Fruit fly (Drosophila melanogaster) whole organism, embryonic: Measurements from ENCODE around the gene CG32436.
A peak's percentile ranks its signal among the peaks of the same experiment; 100 is the strongest.

Experiments
- Adf1 ChIP-seq: fragments of 200-800 bp; sonication (Bioruptor generic); IDR thresholded peaks from 2 replicates; pipeline ENCODE4 v1.3.6; 2022; ENCODE audit warnings: missing biosample characterization, missing genetic modification characterization
- Atf6 ChIP-seq: fragments of 200-800 bp; sonication (Bioruptor generic); IDR thresholded peaks from 2 replicates; pipeline ENCODE4 v1.3.6; 2022; ENCODE audit warnings: missing biosample characterization, missing genetic modification characterization
- Bgb ChIP-seq: fragments of 200-800 bp; sonication (Bioruptor generic); IDR thresholded peaks from 2 replicates; pipeline ENCODE4 v1.3.6; 2022; ENCODE audit warnings: missing biosample characterization, missing genetic modification characterization; ENCODE audit not compliant: partially characterized antibody
- CG10959 ChIP-seq: fragments of 200-800 bp; sonication (Bioruptor generic); IDR thresholded peaks from 2 replicates; pipeline ENCODE4 v1.3.6; 2022; ENCODE audit warnings: missing biosample characterization, missing genetic modification characterization
- CG13424 ChIP-seq: fragments of 200-800 bp; sonication (Bioruptor generic); optimal IDR thresholded peaks from 2 replicates; lab custom pipeline; 2019; ENCODE audit warnings: missing biosample characterization, mild to moderate bottlenecking, missing genetic modification characterization, moderate library complexity
- CG14441 ChIP-seq: fragments of 200-800 bp; sonication (Bioruptor generic); IDR thresholded peaks from 2 replicates; pipeline ENCODE4 v1.3.6; 2022; ENCODE audit warnings: missing biosample characterization, missing genetic modification characterization
- CG14860 ChIP-seq: fragments of 200-800 bp; sonication (Bioruptor generic); IDR thresholded peaks from 3 replicates; pipeline ENCODE4 v1.3.6; 2022; ENCODE audit warnings: missing biosample characterization, missing genetic modification characterization; ENCODE audit not compliant: partially characterized antibody
- CG15269 ChIP-seq: fragments of 200-800 bp; sonication (Bioruptor generic); optimal IDR thresholded peaks from 2 replicates; lab custom pipeline; 2018; ENCODE audit warnings: missing biosample characterization, mild to moderate bottlenecking, missing genetic modification characterization, moderate library complexity
- CG17359 ChIP-seq: fragments of 200-800 bp; sonication (Bioruptor generic); optimal IDR thresholded peaks from 3 replicates; lab custom pipeline; 2018; ENCODE audit warnings: missing biosample characterization, mild to moderate bottlenecking, missing genetic modification characterization, moderate library complexity
- CG17912 ChIP-seq: fragments of 200-800 bp; sonication (Bioruptor generic); optimal IDR thresholded peaks from 2 replicates; lab custom pipeline; 2018; ENCODE audit warnings: missing biosample characterization, mild to moderate bottlenecking, missing genetic modification characterization
- CG2116 ChIP-seq: fragments of 200-800 bp; sonication (Bioruptor generic); optimal IDR thresholded peaks from 3 replicates; lab custom pipeline; 2018; ENCODE audit warnings: missing biosample characterization, mild to moderate bottlenecking, missing genetic modification characterization
- CG31365 ChIP-seq: fragments of 200-800 bp; sonication (Bioruptor generic); optimal IDR thresholded peaks from 2 replicates; lab custom pipeline; 2018; ENCODE audit warnings: missing biosample characterization, mild to moderate bottlenecking, missing genetic modification characterization
- CG32532 ChIP-seq: fragments of 200-800 bp; sonication (Bioruptor generic); IDR thresholded peaks from 2 replicates; pipeline ENCODE4 v1.3.6; 2022; ENCODE audit warnings: missing biosample characterization, missing genetic modification characterization
- CG3847 ChIP-seq: fragments of 200-800 bp; sonication (Bioruptor generic); IDR thresholded peaks from 2 replicates; pipeline ENCODE4 v1.3.6; 2022; ENCODE audit warnings: missing biosample characterization, missing genetic modification characterization
- CG43689 ChIP-seq: fragments of 200-800 bp; sonication (Bioruptor generic); IDR thresholded peaks from 2 replicates; pipeline ENCODE4 v1.3.6; 2022; ENCODE audit warnings: missing biosample characterization, missing genetic modification characterization
- CG5180 ChIP-seq: fragments of 200-800 bp; sonication (Bioruptor generic); optimal IDR thresholded peaks from 3 replicates; lab custom pipeline; 2017; ENCODE audit warnings: missing biosample characterization, missing genetic modification characterization, mild to moderate bottlenecking, moderate library complexity, missing genetic modification reagents
- CG6654 ChIP-seq: fragments of 200-800 bp; sonication (Bioruptor generic); optimal IDR thresholded peaks from 2 replicates; lab custom pipeline; 2017; ENCODE audit warnings: missing biosample characterization, mild to moderate bottlenecking, missing genetic modification characterization
- CTCF ChIP-seq: fragments of 200-800 bp; sonication (Bioruptor generic); optimal IDR thresholded peaks from 2 replicates; lab custom pipeline; 2017; ENCODE audit warnings: missing biosample characterization, mild to moderate bottlenecking, missing genetic modification characterization, moderate library complexity
- D19A ChIP-seq: fragments of 200-800 bp; optimal IDR thresholded peaks from 3 replicates; lab custom pipeline; 2019; ENCODE audit warnings: missing biosample characterization, mild to moderate bottlenecking, missing genetic modification characterization, moderate library complexity
- Dad ChIP-seq: fragments of 200-800 bp; sonication (Bioruptor generic); optimal IDR thresholded peaks from 3 replicates; lab custom pipeline; 2016; ENCODE audit warnings: missing biosample characterization, missing genetic modification characterization
- Eip74EF ChIP-seq, 2 experiments: fragments of 200-800 bp in 1 of 2; fragments of >200 bp in 1 of 2; sonication (Bioruptor generic) in 1 of 2; optimal IDR thresholded peaks; 2 replicates each; lab custom pipeline; 2017 to 2019; ENCODE audit warnings: missing biosample characterization in 2 of 2, missing genetic modification characterization in 2 of 2, mild to moderate bottlenecking in 1 of 2, moderate library complexity in 1 of 2
- Ets97D ChIP-seq: fragments of 200-800 bp; sonication (Bioruptor generic); optimal IDR thresholded peaks from 3 replicates; lab custom pipeline; 2016; ENCODE audit warnings: missing biosample characterization, missing genetic modification characterization
- HLH54F ChIP-seq: fragments of 200-800 bp; sonication (Bioruptor generic); optimal IDR thresholded peaks from 3 replicates; lab custom pipeline; 2016; ENCODE audit warnings: missing biosample characterization, missing genetic modification characterization
- Med ChIP-seq: fragments of 200-800 bp; sonication (Bioruptor generic); peaks from one replicate; lab custom pipeline; 2016; ENCODE audit warnings: missing biosample characterization, missing genetic modification characterization, mild to moderate bottlenecking, inconsistent platforms, moderate library complexity
- Myb ChIP-seq: fragments of 200-800 bp; sonication (Bioruptor generic); optimal IDR thresholded peaks from 2 replicates; lab custom pipeline; 2016; ENCODE audit warnings: missing biosample characterization, missing genetic modification characterization
- Oaz ChIP-seq: fragments of 200-800 bp; sonication (Bioruptor generic); IDR thresholded peaks from 2 replicates; pipeline ENCODE4 v1.3.6; 2022; ENCODE audit warnings: missing biosample characterization, missing genetic modification characterization
- Rx ChIP-seq: fragments of 200-800 bp; sonication (Bioruptor generic); IDR thresholded peaks from 2 replicates; pipeline ENCODE4 v1.3.6; 2022; ENCODE audit warnings: missing biosample characterization, missing genetic modification characterization
- Scr ChIP-seq: fragments of 200-800 bp; sonication (Bioruptor generic); IDR thresholded peaks from 2 replicates; pipeline ENCODE4 v1.3.6; 2022; ENCODE audit warnings: missing biosample characterization, missing genetic modification characterization; ENCODE audit not compliant: partially characterized antibody
- Ssrp ChIP-seq: fragments of 200-800 bp; sonication (Bioruptor generic); optimal IDR thresholded peaks from 2 replicates; lab custom pipeline; 2018; ENCODE audit warnings: missing biosample characterization, mild to moderate bottlenecking, missing genetic modification characterization, moderate library complexity
- TFAM ChIP-seq: fragments of 200-800 bp; sonication (Bioruptor generic); optimal IDR thresholded peaks from 2 replicates; lab custom pipeline; 2017; ENCODE audit warnings: missing biosample characterization, missing genetic modification characterization, inconsistent platforms
- Usf ChIP-seq: fragments of 200-800 bp; sonication (Bioruptor generic); optimal IDR thresholded peaks from 2 replicates; lab custom pipeline; 2017; ENCODE audit warnings: missing genotype, missing biosample characterization, missing genetic modification characterization
- YL-1 ChIP-seq: fragments of 200-800 bp; sonication (Bioruptor generic); optimal IDR thresholded peaks from 3 replicates; lab custom pipeline; 2017; ENCODE audit warnings: missing biosample characterization, mild to moderate bottlenecking, missing genetic modification characterization
- bsh ChIP-seq, 2 experiments: fragments of 200-800 bp; sonication (Bioruptor generic); optimal IDR thresholded peaks; 2 replicates each; lab custom pipeline; 2017 to 2018; ENCODE audit warnings: mild to moderate bottlenecking in 2 of 2, missing biosample characterization in 2 of 2, missing genetic modification characterization in 2 of 2, moderate library complexity in 1 of 2
- ci ChIP-seq: fragments of 200-800 bp; sonication (Bioruptor generic); IDR thresholded peaks from 3 replicates; pipeline ENCODE4 v1.3.6; 2022; ENCODE audit warnings: missing biosample characterization, missing genetic modification characterization
- crol ChIP-seq: fragments of 200-800 bp; sonication (Bioruptor generic); IDR thresholded peaks from 2 replicates; pipeline ENCODE4 v1.3.6; 2022; ENCODE audit warnings: missing biosample characterization, missing genetic modification characterization
- dimm ChIP-seq: fragments of 200-800 bp; sonication (Bioruptor generic); IDR thresholded peaks from 2 replicates; pipeline ENCODE4 v1.3.6; 2022; ENCODE audit warnings: missing biosample characterization, missing genetic modification characterization
- grn ChIP-seq: fragments of 200-800 bp; sonication (Bioruptor generic); optimal IDR thresholded peaks from 3 replicates; lab custom pipeline; 2017; ENCODE audit warnings: missing biosample characterization, missing genetic modification characterization
- hb ChIP-seq: fragments of 200-800 bp; sonication (Bioruptor generic); IDR thresholded peaks from 3 replicates; pipeline ENCODE4 v1.3.6; 2022; ENCODE audit warnings: missing biosample characterization, missing genetic modification characterization; ENCODE audit not compliant: partially characterized antibody
- insv ChIP-seq, 2 experiments: fragments of 200-800 bp; sonication (Bioruptor generic); optimal IDR thresholded peaks; 3 replicates each; lab custom pipeline; 2016 to 2018; ENCODE audit warnings: missing biosample characterization in 2 of 2, missing genetic modification characterization in 2 of 2
- ken ChIP-seq: fragments of 200-800 bp; sonication (Bioruptor generic); IDR thresholded peaks from 3 replicates; pipeline ENCODE4 v1.3.6; 2022; ENCODE audit warnings: missing biosample characterization, missing genetic modification characterization
- lilli ChIP-seq: fragments of 200-800 bp; sonication (Bioruptor generic); optimal IDR thresholded peaks from 3 replicates; lab custom pipeline; 2016; ENCODE audit warnings: missing biosample characterization, missing genetic modification characterization
- pb ChIP-seq: fragments of 200-800 bp; sonication (Bioruptor generic); optimal IDR thresholded peaks from 3 replicates; lab custom pipeline; 2016; ENCODE audit warnings: missing biosample characterization, missing genetic modification characterization
- phol ChIP-seq: fragments of 200-800 bp; sonication (Bioruptor generic); optimal IDR thresholded peaks from 3 replicates; lab custom pipeline; 2018; ENCODE audit warnings: missing biosample characterization, mild to moderate bottlenecking, missing genetic modification characterization, moderate library complexity
- pros ChIP-seq: fragments of 200-800 bp; sonication (Bioruptor generic); optimal IDR thresholded peaks from 3 replicates; lab custom pipeline; 2019; ENCODE audit warnings: missing biosample characterization, mild to moderate bottlenecking, missing genetic modification characterization, moderate library complexity
- rib ChIP-seq: fragments of 200-800 bp; sonication (Bioruptor generic); IDR thresholded peaks from 2 replicates; pipeline ENCODE4 v1.3.6; 2022; ENCODE audit warnings: missing biosample characterization, missing genetic modification characterization
- sd ChIP-seq: fragments of 200-800 bp; sonication (Bioruptor generic); optimal IDR thresholded peaks from 3 replicates; lab custom pipeline; 2018; ENCODE audit warnings: missing biosample characterization, mild to moderate bottlenecking, missing genetic modification characterization, moderate library complexity
- shn ChIP-seq: fragments of 200-800 bp; sonication (Bioruptor generic); optimal IDR thresholded peaks from 3 replicates; lab custom pipeline; 2016; ENCODE audit warnings: missing biosample characterization, missing genetic modification characterization
- sisA ChIP-seq: fragments of 200-800 bp; sonication (Bioruptor generic); IDR thresholded peaks from 2 replicates; pipeline ENCODE4 v1.3.6; 2022; ENCODE audit warnings: missing biosample characterization, missing genetic modification characterization
- slbo ChIP-seq: fragments of 200-800 bp; sonication (Bioruptor generic); IDR thresholded peaks from 2 replicates; pipeline ENCODE4 v1.3.6; 2022; ENCODE audit warnings: missing biosample characterization, missing genetic modification characterization
- so ChIP-seq: fragments of 200-800 bp; sonication (Bioruptor generic); IDR thresholded peaks from 3 replicates; pipeline ENCODE4 v1.3.6; 2022; ENCODE audit warnings: missing biosample characterization, missing genetic modification characterization
- sr ChIP-seq: fragments of 200-800 bp; sonication (Bioruptor generic); IDR thresholded peaks from 3 replicates; pipeline ENCODE4 v1.3.6; 2022; ENCODE audit warnings: missing biosample characterization, missing genetic modification characterization
- twi ChIP-seq: fragments of 200-800 bp; optimal IDR thresholded peaks from 2 replicates; lab custom pipeline; 2019; ENCODE audit warnings: missing biosample characterization, mild to moderate bottlenecking, missing genetic modification characterization, moderate library complexity
- zf30C ChIP-seq: fragments of 200-800 bp; sonication (Bioruptor generic); optimal IDR thresholded peaks from 3 replicates; lab custom pipeline; 2018; ENCODE audit warnings: missing biosample characterization, mild to moderate bottlenecking, missing genetic modification characterization

The CG32436 gene

dm6 chr3L:21385699-21386098, 41.9 kb downstream of the CG32436 start (continued):
- TF ChIP-seq HLH54F (GFP tag; lab: Kevin White, UChicago) (no peak), CG17359 (peak; percentile 15), pb (GFP tag; lab: Kevin White, UChicago) (no peak), shn (GFP tag; lab: Kevin White, UChicago) (no peak), Oaz (GFP tag; lab: Robert Waterston, UW) (no peak), Myb (GFP tag; lab: Kevin White, UChicago) (no peak), CG15269 (tag; lab: Kevin White, UChicago) (peak; percentile 31), CG31365 (tag; lab: Kevin White, UChicago) (no peak), YL-1 (no peak), CG2116 (GFP tag; lab: Kevin White, UChicago) (no peak), bsh (GFP tag; optimal IDR thresholded peaks at IDR 0.05; lab: Kevin White, UChicago) (peak in 1 of 2 experiments; percentile 40), slbo (no peak), Usf (GFP tag; lab: Kevin White, UChicago) (no peak), dimm (GFP tag; lab: Robert Waterston, UW) (no peak), CG13424 (tag; lab: Kevin White, UChicago) (peak; percentile 31), CG6654 (GFP tag; lab: Kevin White, UChicago) (no peak), Ssrp (tag; lab: Kevin White, UChicago) (peak; percentile 22), zf30C (GFP tag; lab: Kevin White, UChicago) (no peak), Eip74EF (GFP tag; optimal IDR thresholded peaks at IDR 0.05; lab: Kevin White, UChicago) (no peak), D19A (peak; percentile 16), ken (GFP tag; lab: Robert Waterston, UW) (no peak), insv (GFP tag; optimal IDR thresholded peaks at IDR 0.05; lab: Kevin White, UChicago) (no peak), hb (GFP tag; lab: Robert Waterston, UW) (no peak), phol (peak; percentile 27), sr (GFP tag; lab: Robert Waterston, UW) (no peak), Adf1 (GFP tag; lab: Robert Waterston, UW) (no peak), CG14441 (GFP tag; lab: Robert Waterston, UW) (no peak), CG43689 (GFP tag; lab: Robert Waterston, UW) (no peak), CG14860 (no peak), Scr (GFP tag; lab: Robert Waterston, UW) (no peak), Rx (GFP tag; lab: Robert Waterston, UW) (no peak)
- TF ChIP-seq, all 482 proteins: peak for 43

- no peak for TF ChIP-seq TFAM
- TF ChIP-seq CG17912 (GFP tag; lab: Kevin White, UChicago) = no peak
- no peak for TF ChIP-seq Ets97D (GFP tag; lab: Kevin White, UChicago)
- no peak for TF ChIP-seq Atf6 (GFP tag; lab: Robert Waterston, UW)
- no peak for TF ChIP-seq grn (GFP tag; lab: Kevin White, UChicago)
- TF ChIP-seq Dad (GFP tag; lab: Kevin White, UChicago) = no peak
- TF ChIP-seq crol (GFP tag; lab: Robert Waterston, UW) = peak; percentile 58; the same call in 1 of the 2 replicates
- no peak for TF ChIP-seq CG5180 (GFP tag; lab: Kevin White, UChicago)
- no peak for TF ChIP-seq twi
- no peak for TF ChIP-seq Bgb (GFP tag; lab: Robert Waterston, UW)
- no peak for TF ChIP-seq CTCF (GFP tag; lab: Kevin White, UChicago)
- TF ChIP-seq CG3847 (GFP tag; lab: Robert Waterston, UW) = no peak
- no peak for TF ChIP-seq pros
- no peak for TF ChIP-seq insv (GFP tag; optimal IDR thresholded peaks at IDR 0.05; lab: Kevin White, UChicago)
- 0 out of 3 replicates have a peak, but pooled peaks have one; percentile 20 for TF ChIP-seq ci (GFP tag; lab: Robert Waterston, UW)
- peak; percentile 79 for TF ChIP-seq sd
- TF ChIP-seq lilli = no peak
- TF ChIP-seq CG32532 = no peak
- TF ChIP-seq CG10959 (GFP tag; lab: Robert Waterston, UW) = no peak
- TF ChIP-seq sisA (GFP tag; lab: Robert Waterston, UW) = no peak
- no peak for TF ChIP-seq CG31365 (tag; lab: Kevin White, UChicago)
- no peak for TF ChIP-seq rib
- peak; percentile 23 for TF ChIP-seq Med (GFP tag; lab: Kevin White, UChicago)
- no peak for TF ChIP-seq so (GFP tag; lab: Robert Waterston, UW)
Observed at dm6 chr3L:21386917-21387316, 43.1 kb downstream of the CG32436 start.
